Worm (Caenorhabditis elegans) whole organism, L4/young adult: Measurements from ENCODE around the gene B0281.4.

Source experiments
- dao-5 ChIP-seq: sonication (generic microtip); optimal IDR thresholded peaks from 2 replicates; lab custom pipeline; 2016; ENCODE audit warnings: missing genotype, missing genetic modification characterization, moderate library complexity, missing compliant biosample characterization
- him-1 ChIP-seq: sonication (generic microtip); optimal IDR thresholded peaks from 2 replicates; lab custom pipeline; 2016; ENCODE audit warnings: missing genotype, missing genetic modification reagents, missing genetic modification characterization, missing compliant biosample characterization

- TF ChIP-seq him-1 (tag; lab: Kevin White, UChicago): no peak
- no peak for TF ChIP-seq dao-5 (tag; lab: Kevin White, UChicago)
These were observed at the start of gene B0281.4 for ce11 chrII:2298742-2299141.
